Worm (Caenorhabditis elegans) whole organism, early embryonic: Measurements from ENCODE around the gene srbc-20.

ENCODE experiments used
- ama-1 ChIP-seq: fragments of 150-350 bp; optimal IDR thresholded peaks from 2 replicates; lab custom pipeline; 2014
- ceh-36 ChIP-seq: sonication (generic microtip); optimal IDR thresholded peaks from 2 replicates; lab custom pipeline; 2016; ENCODE audit warnings: missing genetic modification characterization, inconsistent platforms, missing compliant biosample characterization
- ets-7 ChIP-seq: sonication (generic microtip); optimal IDR thresholded peaks from 2 replicates; lab custom pipeline; 2016; ENCODE audit warnings: missing genotype, missing genetic modification characterization, missing compliant biosample characterization
- flt-1 ChIP-seq: fragments of 200-800 bp; sonication (Bioruptor generic); IDR thresholded peaks from 2 replicates; pipeline ENCODE4 v1.3.6; 2022; ENCODE audit warnings: missing genetic modification characterization, missing compliant biosample characterization
- pes-1 ChIP-seq: fragments of 200-800 bp; sonication (Bioruptor generic); IDR thresholded peaks from 2 replicates; pipeline ENCODE4 v1.3.6; 2022; ENCODE audit warnings: missing genetic modification reagents, missing genetic modification characterization, missing compliant biosample characterization
- scrt-1 ChIP-seq: fragments of 200-800 bp; sonication (Bioruptor generic); IDR thresholded peaks from 2 replicates; pipeline ENCODE4 v1.3.6; 2022; ENCODE audit warnings: missing genetic modification characterization, missing compliant biosample characterization

DNA sequence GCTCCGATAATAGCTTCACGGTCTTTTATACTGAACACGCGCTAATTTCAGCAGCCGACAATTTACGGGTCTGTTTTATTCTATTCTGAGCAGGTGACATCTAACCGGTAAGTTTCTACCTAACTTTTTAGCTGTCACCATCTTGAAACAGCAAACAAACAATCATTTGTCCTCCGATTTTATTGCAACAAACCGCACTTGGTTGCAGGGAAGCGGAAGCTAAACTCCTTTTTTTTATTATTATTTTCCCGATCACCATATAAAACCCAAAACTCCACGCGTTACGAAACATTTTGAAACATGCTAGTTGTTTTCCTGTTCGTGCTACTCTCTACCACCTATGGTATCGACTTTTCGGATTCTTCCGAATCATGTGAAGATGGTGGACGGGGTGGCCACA is 49.2 kb upstream of the srbc-20 start, which contains the start of gene clec-208:
- TF ChIP-seq pes-1 (GFP tag; lab: Robert Waterston, UW): no peak
- no peak for TF ChIP-seq ama-1 (lab: Kevin White, UChicago)
- TF ChIP-seq ets-7 (tag; lab: Kevin White, UChicago): no peak
- no peak for TF ChIP-seq ceh-36 (tag; lab: Kevin White, UChicago)
- TF ChIP-seq flt-1 (GFP tag; lab: Robert Waterston, UW): no peak
- TF ChIP-seq scrt-1: no peak
